Fruit fly (Drosophila melanogaster) whole organism, wandering third instar larva: ENCODE measurements around the gene Ir62a.

Source experiments
- Abd-B ChIP-seq: fragments of >200 bp; optimal IDR thresholded peaks from 2 replicates; lab custom pipeline; 2017; ENCODE audit warnings: missing biosample characterization, missing genetic modification characterization
- CG32264 ChIP-seq: fragments of 200-800 bp; sonication (Bioruptor generic); optimal IDR thresholded peaks from 2 replicates; lab custom pipeline; 2016; ENCODE audit warnings: missing biosample characterization, missing genetic modification characterization
- CG9705 ChIP-seq: fragments of 200-800 bp; sonication (Bioruptor generic); optimal IDR thresholded peaks from 2 replicates; lab custom pipeline; 2018; ENCODE audit warnings: missing biosample characterization, mild to moderate bottlenecking, missing genetic modification characterization
- CrebA ChIP-seq: fragments of 200-800 bp; sonication (Bioruptor generic); optimal IDR thresholded peaks from 2 replicates; lab custom pipeline; 2016; ENCODE audit warnings: missing biosample characterization, mild to moderate bottlenecking, missing genetic modification characterization, borderline replicate concordance
- Dif ChIP-seq: fragments of 200-275, 200-300 bp; sonication (Bioruptor generic); optimal IDR thresholded peaks from 2 replicates; lab custom pipeline; 2018; ENCODE audit warnings: missing biosample characterization, missing genetic modification characterization; ENCODE audit not compliant: partially characterized antibody
- GATAd ChIP-seq: sonication (Bioruptor generic); optimal IDR thresholded peaks from 2 replicates; lab custom pipeline; 2016; ENCODE audit warnings: missing biosample characterization, missing genetic modification characterization
- HLH106 ChIP-seq: fragments of 200-800 bp; optimal IDR thresholded peaks from 3 replicates; lab custom pipeline; 2019; ENCODE audit warnings: missing biosample characterization, mild to moderate bottlenecking, missing genetic modification characterization, moderate library complexity
- Hnf4 ChIP-seq: fragments of 200-800 bp; sonication (Bioruptor generic); optimal IDR thresholded peaks from 2 replicates; lab custom pipeline; 2016; ENCODE audit warnings: missing biosample characterization, mild to moderate bottlenecking, missing genetic modification characterization
- Hr78 ChIP-seq: fragments of >200 bp; optimal IDR thresholded peaks from 2 replicates; lab custom pipeline; 2017; ENCODE audit warnings: missing biosample characterization, missing genetic modification characterization
- Hr83 ChIP-seq: fragments of 200-300 bp; sonication (Bioruptor generic); optimal IDR thresholded peaks from 2 replicates; lab custom pipeline; 2016; ENCODE audit warnings: missing biosample characterization, mild to moderate bottlenecking, missing genetic modification characterization, moderate library complexity; ENCODE audit not compliant: poor library complexity, severe bottlenecking
- Jra ChIP-seq: sonication (Bioruptor generic); optimal IDR thresholded peaks from 2 replicates; lab custom pipeline; 2016; ENCODE audit warnings: missing biosample characterization, missing genetic modification characterization
- Myc ChIP-seq: fragments of >200 bp; optimal IDR thresholded peaks from 2 replicates; lab custom pipeline; 2017
- OdsH ChIP-seq: fragments of 200-800 bp; sonication (Bioruptor generic); optimal IDR thresholded peaks from 2 replicates; lab custom pipeline; 2016; ENCODE audit warnings: missing biosample characterization, mild to moderate bottlenecking, missing genetic modification characterization
- Rel ChIP-seq, 2 experiments: fragments of 200-800 bp; sonication (Bioruptor generic) in 1 of 2; optimal IDR thresholded peaks; 2 replicates in 1 of 2; 3 replicates in 1 of 2; lab custom pipeline; 2016 to 2019; ENCODE audit warnings: mild to moderate bottlenecking in 2 of 2, missing biosample characterization in 2 of 2, missing genetic modification characterization in 2 of 2, moderate library complexity in 1 of 2
- Sp1 ChIP-seq: fragments of 200-800 bp; sonication (Bioruptor generic); optimal IDR thresholded peaks from 3 replicates; lab custom pipeline; 2019; ENCODE audit warnings: missing biosample characterization, mild to moderate bottlenecking, missing genetic modification characterization, moderate library complexity
- Vsx2 ChIP-seq: fragments of 200-300, 225-300 bp; sonication (Bioruptor generic); optimal IDR thresholded peaks from 2 replicates; lab custom pipeline; 2018; ENCODE audit warnings: missing biosample characterization, missing genetic modification characterization; ENCODE audit not compliant: partially characterized antibody
- br ChIP-seq: fragments of 200-800 bp; sonication (Bioruptor generic); optimal IDR thresholded peaks from 2 replicates; lab custom pipeline; 2016; ENCODE audit warnings: missing biosample characterization, missing genetic modification characterization
- brk ChIP-seq: fragments of 200-800 bp; sonication (Bioruptor generic); optimal IDR thresholded peaks from 2 replicates; lab custom pipeline; 2016; ENCODE audit warnings: missing biosample characterization, mild to moderate bottlenecking, missing genetic modification characterization
- dl ChIP-seq, 2 experiments: fragments of 175-275, 200-275 bp in 1 of 2; fragments of 200-275 bp in 1 of 2; sonication (Bioruptor generic); optimal IDR thresholded peaks; lab custom pipeline; 2018; ENCODE audit warnings: mild to moderate bottlenecking in 2 of 2, missing biosample characterization in 2 of 2, missing genetic modification characterization in 2 of 2, moderate library complexity in 2 of 2; ENCODE audit not compliant: partially characterized antibody in 2 of 2, insufficient read depth in 1 of 2
- dmrt93B ChIP-seq: fragments of 200-800 bp; sonication (Bioruptor generic); optimal IDR thresholded peaks from 2 replicates; lab custom pipeline; 2018; ENCODE audit warnings: missing biosample characterization, mild to moderate bottlenecking, missing genetic modification characterization
- dsf ChIP-seq: sonication (Bioruptor generic); optimal IDR thresholded peaks from 2 replicates; lab custom pipeline; 2016; ENCODE audit warnings: missing biosample characterization, missing genetic modification characterization, borderline replicate concordance
- ey ChIP-seq: fragments of 200-800 bp; sonication (Bioruptor generic); optimal IDR thresholded peaks from 2 replicates; lab custom pipeline; 2016; ENCODE audit warnings: missing biosample characterization, missing genetic modification characterization
- foxo ChIP-seq, 2 experiments: fragments of 200-800 bp; sonication (Bioruptor generic); optimal IDR thresholded peaks; 2 replicates in 1 of 2; 3 replicates in 1 of 2; lab custom pipeline; 2016 to 2017; ENCODE audit warnings: missing biosample characterization in 2 of 2, missing genetic modification characterization in 2 of 2
- fru ChIP-seq: fragments of 200-800 bp; sonication (Bioruptor generic); optimal IDR thresholded peaks from 3 replicates; lab custom pipeline; 2016; ENCODE audit warnings: missing biosample characterization, mild to moderate bottlenecking, missing genetic modification characterization
- h ChIP-seq: fragments of 200-800 bp; sonication (Bioruptor generic); optimal IDR thresholded peaks from 3 replicates; lab custom pipeline; 2016; ENCODE audit warnings: missing biosample characterization, mild to moderate bottlenecking, missing genetic modification characterization
- jim ChIP-seq: fragments of 175-275, 200-325 bp; sonication (Bioruptor generic); optimal IDR thresholded peaks from 2 replicates; lab custom pipeline; 2016; ENCODE audit warnings: missing biosample characterization, mild to moderate bottlenecking, missing genetic modification characterization
- lola ChIP-seq: fragments of >200 bp; optimal IDR thresholded peaks from 2 replicates; lab custom pipeline; 2017; ENCODE audit warnings: missing biosample characterization, missing genetic modification characterization
- pan ChIP-seq: fragments of >200 bp; optimal IDR thresholded peaks from 2 replicates; lab custom pipeline; 2017
- psq ChIP-seq: fragments of 200-800 bp; sonication (Bioruptor generic); optimal IDR thresholded peaks from 3 replicates; lab custom pipeline; 2017; ENCODE audit warnings: missing biosample characterization, mild to moderate bottlenecking, missing genetic modification characterization, moderate library complexity
- rgr ChIP-seq: fragments of 200-800 bp; sonication (Bioruptor generic); optimal IDR thresholded peaks from 3 replicates; lab custom pipeline; 2016; ENCODE audit warnings: missing biosample characterization, mild to moderate bottlenecking, missing genetic modification characterization
- sage ChIP-seq: fragments of 200-800 bp; sonication (Bioruptor generic); optimal IDR thresholded peaks from 2 replicates; lab custom pipeline; 2016; ENCODE audit warnings: missing biosample characterization, mild to moderate bottlenecking, missing genetic modification characterization
- sv ChIP-seq: fragments of 200-800 bp; sonication (Bioruptor generic); optimal IDR thresholded peaks from 3 replicates; lab custom pipeline; 2016; ENCODE audit warnings: missing biosample characterization, missing genetic modification characterization
- tai ChIP-seq: sonication (Bioruptor generic); optimal IDR thresholded peaks from 2 replicates; lab custom pipeline; 2016; ENCODE audit warnings: missing biosample characterization, missing genetic modification characterization
- usp ChIP-seq: fragments of >200 bp; optimal IDR thresholded peaks from 2 replicates; lab custom pipeline; 2017; ENCODE audit warnings: missing biosample characterization, missing genetic modification characterization
- woc ChIP-seq: sonication (Bioruptor generic); optimal IDR thresholded peaks from 2 replicates; lab custom pipeline; 2016; ENCODE audit warnings: missing biosample characterization, mild to moderate bottlenecking, missing genetic modification characterization

The Ir62a gene

dm6 chr3L:1568225-1569161 lies 37.4 kb upstream of the Ir62a start, which contains the start of gene CG7879 (continued):
- no peak for TF ChIP-seq lola (GFP tag; lab: Kevin White, UChicago)
- TF ChIP-seq, all 38 proteins: peak for 9

dm6 chr3L:1565092-1565491 lies 34.0 kb upstream of the Ir62a start, which contains the start of gene CG12003:
TSS of gene CG12003 (plus strand) at chr3L:1565392.
- TF ChIP-seq sage (GFP tag; lab: Kevin White, UChicago) = no peak
- no peak for TF ChIP-seq usp (GFP tag; lab: Kevin White, UChicago)
- TF ChIP-seq Dif (GFP tag; lab: Kevin White, UChicago) = no peak
- no peak for TF ChIP-seq GATAd
- no peak for TF ChIP-seq pan
- TF ChIP-seq fru = no peak
- no peak for TF ChIP-seq CG9705 (GFP tag; lab: Kevin White, UChicago)
- no peak for TF ChIP-seq Myc (lab: Kevin White, UChicago)
- no peak for TF ChIP-seq sv (GFP tag; lab: Kevin White, UChicago)
- no peak for TF ChIP-seq dsf (GFP tag; lab: Kevin White, UChicago)
- no peak for TF ChIP-seq Hr83 (GFP tag; lab: Kevin White, UChicago)
- no peak for TF ChIP-seq psq (GFP tag; lab: Kevin White, UChicago)
- TF ChIP-seq Vsx2 (GFP tag; lab: Kevin White, UChicago) = no peak
- no peak for TF ChIP-seq jim (GFP tag; lab: Kevin White, UChicago)
- no peak for TF ChIP-seq Rel (GFP tag; optimal IDR thresholded peaks at IDR 0.05; lab: Kevin White, UChicago)
- TF ChIP-seq Rel (tag; optimal IDR thresholded peaks at IDR 0.05; lab: Kevin White, UChicago) = no peak
- no peak for TF ChIP-seq rgr (GFP tag; lab: Kevin White, UChicago)
- TF ChIP-seq, all 38 proteins: peak for 0

DNA sequence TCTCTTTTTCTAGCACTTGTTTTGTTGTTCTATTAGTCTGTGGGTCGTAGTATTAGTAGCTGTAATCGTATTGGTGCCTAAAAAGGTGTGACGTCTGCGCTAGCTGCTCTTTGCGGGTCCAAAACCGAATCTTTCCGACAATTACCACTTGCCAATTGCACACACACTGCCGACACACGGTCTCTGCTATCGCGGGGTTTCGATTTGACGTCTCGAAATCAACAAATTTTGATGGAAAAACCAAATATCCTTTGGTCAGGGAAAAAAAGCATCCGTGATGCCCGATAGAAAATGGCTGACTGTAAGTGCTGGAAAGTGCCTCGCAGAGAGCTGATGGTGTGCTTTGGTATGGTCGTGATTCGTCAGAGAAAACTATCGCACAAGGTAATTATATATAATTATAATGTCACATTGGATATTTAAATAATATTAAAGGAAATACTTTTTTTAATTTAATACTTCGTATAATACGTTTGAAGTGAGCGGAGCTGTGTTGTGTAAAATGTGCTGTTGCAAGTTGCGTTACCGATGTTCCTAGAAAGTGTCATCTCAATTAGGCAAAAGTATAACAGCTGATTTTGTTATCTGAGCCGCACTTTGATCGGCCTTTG lies 27.2 kb upstream of the Ir62a start, which contains the start of the genes Pex10 and CG12099:
TSS of gene Pex10 (plus strand) at position 51 of the 611 bp plus-strand sequence.
TSS of gene CG12099 (minus strand) at position 307 of the 611 bp plus-strand sequence.
- TF ChIP-seq HLH106 (tag; lab: Kevin White, UChicago) (peak; percentile 92), h (GFP tag; lab: Kevin White, UChicago) (peak; percentile 90), foxo (GFP tag; optimal IDR thresholded peaks at IDR 0.05; lab: Kevin White, UChicago) (peak in 1 of 2 experiments; percentile 93), dl (GFP tag; optimal IDR thresholded peaks at IDR 0.05; lab: Kevin White, UChicago; ENCODE audit: insufficient read depth in 1 of 2, partially characterized antibody in 2 of 2) (no peak), CG9705 (GFP tag; lab: Kevin White, UChicago) (peak; percentile 89), CG32264 (peak; percentile 9), Rel (GFP tag; optimal IDR thresholded peaks at IDR 0.05; lab: Kevin White, UChicago) (peak; percentile 61), Rel (tag; optimal IDR thresholded peaks at IDR 0.05; lab: Kevin White, UChicago) (peak; percentile 66), Jra (GFP tag; lab: Kevin White, UChicago) (no peak), br (GFP tag; lab: Kevin White, UChicago) (peak; percentile 78), GATAd (peak; percentile 61), usp (GFP tag; lab: Kevin White, UChicago) (no peak), Hnf4 (GFP tag; lab: Kevin White, UChicago) (peak; percentile 90), Hr83 (GFP tag; lab: Kevin White, UChicago) (peak; percentile 31), dmrt93B (GFP tag; lab: Kevin White, UChicago) (peak; percentile 84), woc (peak; percentile 67), Abd-B (GFP tag; lab: Kevin White, UChicago) (no peak), sage (GFP tag; lab: Kevin White, UChicago) (no peak), CrebA (GFP tag; lab: Kevin White, UChicago) (no peak), brk (GFP tag; lab: Kevin White, UChicago) (no peak), Hr78 (GFP tag; lab: Kevin White, UChicago) (no peak), pan (no peak), tai (GFP tag; lab: Kevin White, UChicago) (no peak), psq (GFP tag; lab: Kevin White, UChicago) (peak; percentile 84), Myc (lab: Kevin White, UChicago) (no peak), jim (GFP tag; lab: Kevin White, UChicago) (no peak), Vsx2 (GFP tag; lab: Kevin White, UChicago) (no peak), fru (peak; percentile 80), rgr (GFP tag; lab: Kevin White, UChicago) (peak; percentile 90), sv (GFP tag; lab: Kevin White, UChicago) (peak; percentile 92), ey (GFP tag; lab: Kevin White, UChicago) (peak; percentile 80), Sp1 (GFP tag; lab: Kevin White, UChicago) (peak; percentile 87), OdsH (GFP tag; lab: Kevin White, UChicago) (peak; percentile 88)
